Worm (Caenorhabditis elegans) whole organism, late embryonic: ENCODE measurements around the gene tag-307.

ENCODE experiments used
- C08G9.2 ChIP-seq: sonication (generic microtip); optimal IDR thresholded peaks from 2 replicates; lab custom pipeline; 2016; ENCODE audit warnings: mild to moderate bottlenecking, missing genetic modification characterization, moderate library complexity, missing compliant biosample characterization
- C38D4.7 ChIP-seq: fragments of 200-800 bp; sonication (Bioruptor generic); optimal IDR thresholded peaks from 2 replicates; lab custom pipeline; 2018; ENCODE audit warnings: mild to moderate bottlenecking, missing genetic modification characterization, moderate library complexity, missing compliant biosample characterization
- F13H6.1 ChIP-seq: sonication (generic microtip); optimal IDR thresholded peaks from 2 replicates; lab custom pipeline; 2016; ENCODE audit warnings: missing genetic modification characterization, missing compliant biosample characterization
- Y22D7AL.16 ChIP-seq: sonication (generic microtip); optimal IDR thresholded peaks from 2 replicates; lab custom pipeline; 2016; ENCODE audit warnings: missing genetic modification characterization, missing compliant biosample characterization
- ahr-1 ChIP-seq: sonication (generic microtip); optimal IDR thresholded peaks from 2 replicates; lab custom pipeline; 2016; ENCODE audit warnings: missing genetic modification characterization, missing compliant biosample characterization
- ama-1 ChIP-seq: fragments of 150-350 bp; optimal IDR thresholded peaks from 2 replicates; lab custom pipeline; 2014
- ceh-14 ChIP-seq: sonication (generic microtip); optimal IDR thresholded peaks from 2 replicates; lab custom pipeline; 2016; ENCODE audit warnings: missing genotype, missing genetic modification characterization, missing compliant biosample characterization
- ceh-2 ChIP-seq: sonication (generic microtip); optimal IDR thresholded peaks from 2 replicates; lab custom pipeline; 2016; ENCODE audit warnings: missing genotype, missing genetic modification characterization, missing compliant biosample characterization
- ceh-9 ChIP-seq: sonication (generic microtip); optimal IDR thresholded peaks from 2 replicates; lab custom pipeline; 2016; ENCODE audit warnings: mild to moderate bottlenecking, missing genetic modification characterization, inconsistent platforms, missing compliant biosample characterization
- elt-2 ChIP-seq: sonication (generic microtip); optimal IDR thresholded peaks from 2 replicates; lab custom pipeline; 2016; ENCODE audit warnings: missing genetic modification reagents, missing genetic modification characterization, missing compliant biosample characterization
- elt-4 ChIP-seq: sonication (generic microtip); optimal IDR thresholded peaks from 2 replicates; lab custom pipeline; 2016; ENCODE audit warnings: missing genetic modification characterization, missing compliant biosample characterization
- ets-4 ChIP-seq: sonication (generic microtip); optimal IDR thresholded peaks from 2 replicates; lab custom pipeline; 2016; ENCODE audit warnings: missing genetic modification characterization, missing compliant biosample characterization
- eyg-1 ChIP-seq: sonication (generic microtip); optimal IDR thresholded peaks from 2 replicates; lab custom pipeline; 2016; ENCODE audit warnings: missing genotype, missing genetic modification characterization, missing compliant biosample characterization
- fax-1 ChIP-seq: sonication (generic microtip); optimal IDR thresholded peaks from 2 replicates; lab custom pipeline; 2016; ENCODE audit warnings: missing genotype, missing genetic modification characterization, missing compliant biosample characterization
- fkh-6 ChIP-seq: sonication (generic microtip); optimal IDR thresholded peaks from 2 replicates; lab custom pipeline; 2016; ENCODE audit warnings: missing genetic modification characterization, missing compliant biosample characterization
- gmeb-2 ChIP-seq: sonication (generic microtip); optimal IDR thresholded peaks from 2 replicates; lab custom pipeline; 2016; ENCODE audit warnings: missing genetic modification characterization, inconsistent platforms, missing compliant biosample characterization
- hlh-13 ChIP-seq: fragments of 200-800 bp; sonication (Bioruptor generic); optimal IDR thresholded peaks from 2 replicates; lab custom pipeline; 2018; ENCODE audit warnings: mild to moderate bottlenecking, missing genetic modification characterization, missing compliant biosample characterization
- hlh-6 ChIP-seq: sonication (generic microtip); optimal IDR thresholded peaks from 2 replicates; lab custom pipeline; 2016; ENCODE audit warnings: missing genotype, missing genetic modification characterization, missing compliant biosample characterization
- lin-11 ChIP-seq: fragments of 200-800 bp; sonication (Bioruptor generic); optimal IDR thresholded peaks from 2 replicates; lab custom pipeline; 2018; ENCODE audit warnings: mild to moderate bottlenecking, missing genetic modification characterization, missing compliant biosample characterization
- madf-2 ChIP-seq: sonication (generic microtip); optimal IDR thresholded peaks from 2 replicates; lab custom pipeline; 2017; ENCODE audit warnings: missing genetic modification characterization, missing compliant biosample characterization
- nfya-1 ChIP-seq: sonication (generic microtip); optimal IDR thresholded peaks from 2 replicates; lab custom pipeline; 2017; ENCODE audit warnings: missing genetic modification characterization, mild to moderate bottlenecking, missing compliant biosample characterization, antibody characterized with exemption, moderate library complexity
- nhr-11 ChIP-seq: fragments of 150-350 bp; optimal IDR thresholded peaks from 2 replicates; lab custom pipeline; 2014; ENCODE audit warnings: missing biosample characterization, missing genetic modification characterization
- pha-2 ChIP-seq: sonication (generic microtip); optimal IDR thresholded peaks from 2 replicates; lab custom pipeline; 2017; ENCODE audit warnings: mild to moderate bottlenecking, missing genetic modification characterization, missing compliant biosample characterization
- pqm-1 ChIP-seq: sonication (generic microtip); optimal IDR thresholded peaks from 2 replicates; lab custom pipeline; 2016; ENCODE audit warnings: missing genetic modification characterization, missing compliant biosample characterization
- pros-1 ChIP-seq: fragments of 150-350 bp; optimal IDR thresholded peaks from 2 replicates; lab custom pipeline; 2014; ENCODE audit warnings: missing biosample characterization, missing genetic modification reagents, missing genetic modification characterization
- ref-2 ChIP-seq: sonication (generic microtip); optimal IDR thresholded peaks from 2 replicates; lab custom pipeline; 2016; ENCODE audit warnings: missing genetic modification characterization, missing compliant biosample characterization
- rnt-1 ChIP-seq: sonication (generic microtip); optimal IDR thresholded peaks from 2 replicates; lab custom pipeline; 2016; ENCODE audit warnings: missing genetic modification characterization, missing compliant biosample characterization
- sox-4 ChIP-seq: sonication (generic microtip); optimal IDR thresholded peaks from 2 replicates; lab custom pipeline; 2017; ENCODE audit warnings: mild to moderate bottlenecking, missing genetic modification characterization, inconsistent platforms, missing compliant biosample characterization
- syd-9 ChIP-seq: sonication (generic microtip); optimal IDR thresholded peaks from 2 replicates; lab custom pipeline; 2016; ENCODE audit warnings: mild to moderate bottlenecking, missing genetic modification characterization, moderate library complexity, missing compliant biosample characterization
- unc-42 ChIP-seq: sonication (generic microtip); optimal IDR thresholded peaks from 2 replicates; lab custom pipeline; 2016; ENCODE audit warnings: missing genotype, missing genetic modification characterization, missing compliant biosample characterization
- unc-55 ChIP-seq: sonication (generic microtip); optimal IDR thresholded peaks from 2 replicates; lab custom pipeline; 2017; ENCODE audit warnings: missing biosample characterization, missing genetic modification reagents, missing genetic modification characterization
- unc-86 ChIP-seq: sonication (generic microtip); optimal IDR thresholded peaks from 2 replicates; lab custom pipeline; 2016; ENCODE audit warnings: missing genetic modification characterization, missing compliant biosample characterization
- zip-5 ChIP-seq: sonication (generic microtip); optimal IDR thresholded peaks from 2 replicates; lab custom pipeline; 2016; ENCODE audit warnings: missing genetic modification characterization, missing compliant biosample characterization
- ztf-16 ChIP-seq: sonication (generic microtip); optimal IDR thresholded peaks from 2 replicates; lab custom pipeline; 2017; ENCODE audit warnings: missing genetic modification characterization, missing compliant biosample characterization

Gene tag-307

DNA sequence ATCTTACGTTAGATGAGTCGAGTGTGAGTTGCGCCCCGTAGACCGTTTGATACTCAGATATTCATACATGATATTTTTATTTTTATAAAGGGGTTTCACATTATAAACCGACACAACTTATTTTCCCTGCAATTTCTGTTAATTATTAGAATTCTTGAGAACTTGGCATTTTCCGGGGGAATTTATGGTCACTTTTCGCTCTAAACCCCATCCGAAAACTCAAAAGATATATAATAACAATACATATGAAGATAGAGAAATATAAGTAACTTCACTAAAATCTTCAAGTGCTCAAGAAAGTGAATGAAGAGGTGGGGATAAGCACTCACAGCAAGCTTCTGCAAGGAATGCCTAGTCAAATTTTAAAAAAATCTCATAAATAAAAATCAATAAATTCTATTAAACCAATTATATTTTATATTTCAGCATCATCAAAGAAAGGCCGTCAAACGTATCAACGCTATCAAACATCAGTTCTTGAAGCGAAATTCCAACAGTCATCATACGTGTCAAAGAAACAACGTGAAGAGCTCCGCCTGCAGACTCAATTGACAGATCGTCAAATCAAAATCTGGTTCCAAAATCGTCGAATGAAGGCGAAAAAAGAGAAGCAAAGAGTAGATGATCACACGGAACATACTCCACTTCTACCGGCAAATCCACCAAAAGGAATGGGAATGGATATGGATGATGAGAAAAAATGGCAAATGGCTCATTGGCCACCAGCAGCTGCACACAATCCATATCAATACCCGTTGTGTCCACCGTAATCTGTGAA lies 41.3 kb downstream of the tag-307 start:
- TF ChIP-seq ceh-2, result no peak
- TF ChIP-seq Y22D7AL.16 (tag; lab: Kevin White, UChicago), result no peak
- no peak for TF ChIP-seq fax-1
- no peak for TF ChIP-seq hlh-6 (tag; lab: Kevin White, UChicago)
- no peak for TF ChIP-seq F13H6.1 (tag; lab: Kevin White, UChicago)
- no peak for TF ChIP-seq ets-4 (tag; lab: Kevin White, UChicago)
- no peak for TF ChIP-seq elt-2
- no peak for TF ChIP-seq ceh-9 (tag; lab: Kevin White, UChicago)
- TF ChIP-seq pqm-1 (tag; lab: Kevin White, UChicago), result no peak
- TF ChIP-seq ama-1, result no peak
- no peak for TF ChIP-seq ztf-16 (tag; lab: Kevin White, UChicago)
- TF ChIP-seq eyg-1 (tag; lab: Kevin White, UChicago), result no peak
- no peak for TF ChIP-seq syd-9 (tag; lab: Kevin White, UChicago)
- no peak for TF ChIP-seq madf-2
- no peak for TF ChIP-seq unc-86
- no peak for TF ChIP-seq unc-55 (GFP tag; lab: Kevin White, UChicago)
- TF ChIP-seq zip-5, result no peak
- TF ChIP-seq, all 69 proteins: peak for 0

DNA sequence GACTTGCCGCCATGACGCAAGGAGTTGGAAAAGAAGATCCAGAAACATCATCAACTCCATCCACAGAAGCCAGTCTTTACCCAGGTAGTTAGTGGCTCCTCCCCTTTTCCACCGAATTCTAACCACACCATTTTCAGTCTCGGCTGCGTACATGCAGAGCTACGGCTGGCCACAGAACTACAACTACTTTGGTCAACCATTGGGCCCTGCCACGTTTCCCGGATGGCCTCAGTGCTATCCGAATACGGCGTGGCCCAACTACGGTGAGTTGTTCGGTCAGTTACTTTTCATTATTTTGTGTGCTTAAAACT lies 42.0 kb downstream of the tag-307 start:
- TF ChIP-seq C38D4.7 (GFP tag; lab: Kevin White, UChicago) (no peak), rnt-1 (tag; lab: Kevin White, UChicago) (no peak), pha-2 (tag; lab: Kevin White, UChicago) (no peak), unc-86 (no peak), gmeb-2 (tag; lab: Kevin White, UChicago) (no peak), hlh-13 (GFP tag; lab: Kevin White, UChicago) (no peak), ahr-1 (tag; lab: Kevin White, UChicago) (no peak), elt-4 (no peak), lin-11 (tag; lab: Kevin White, UChicago) (no peak)

DNA sequence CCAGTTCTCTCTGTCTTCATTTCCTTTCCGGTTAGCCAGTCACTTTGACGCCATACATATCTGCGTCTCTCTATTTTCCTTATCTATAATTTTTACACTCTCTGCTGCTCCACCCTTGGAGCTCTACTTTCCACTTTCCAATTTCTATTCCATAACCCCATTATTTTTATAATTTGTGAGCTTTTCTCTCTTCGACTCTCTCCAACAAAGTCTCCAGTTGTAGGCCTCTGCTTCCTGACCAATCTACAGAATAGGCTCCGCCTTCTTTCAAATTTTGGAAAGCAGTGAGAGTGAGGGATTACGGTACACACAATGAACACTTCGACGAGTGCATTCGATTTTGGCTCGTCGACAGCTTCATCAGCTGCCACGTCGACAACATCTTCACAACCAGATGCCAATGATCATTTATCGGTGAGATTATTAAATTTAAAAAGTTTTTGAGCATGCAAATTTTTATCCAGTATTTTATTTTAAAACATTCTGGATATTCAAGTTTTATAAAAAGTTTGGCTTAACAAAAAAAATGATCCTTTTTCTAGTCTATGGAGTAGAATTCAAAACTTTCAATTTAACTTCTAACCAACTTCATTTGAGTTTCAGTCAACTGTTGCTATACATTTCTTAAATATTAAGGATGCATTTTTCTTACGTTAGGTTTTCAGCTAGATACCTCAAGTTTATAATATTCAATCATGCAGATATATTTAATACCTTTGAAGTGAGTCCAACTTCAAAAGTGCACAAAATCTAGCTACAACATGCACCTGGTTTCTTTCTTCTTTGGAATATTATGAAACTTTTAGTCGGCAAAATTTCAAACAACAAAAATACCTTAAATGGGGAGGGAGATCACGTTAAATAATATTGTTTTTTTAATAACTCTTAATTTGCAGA lies 42.6 kb downstream of the tag-307 start, which contains the start of gene egl-5:
egl-5 (plus strand) TSS at position 216 of the 897 bp plus-strand sequence.
- TF ChIP-seq nfya-1 (peak; percentile 47), unc-86 (no peak), nhr-11 (no peak), C08G9.2 (tag; lab: Kevin White, UChicago) (no peak)

DNA sequence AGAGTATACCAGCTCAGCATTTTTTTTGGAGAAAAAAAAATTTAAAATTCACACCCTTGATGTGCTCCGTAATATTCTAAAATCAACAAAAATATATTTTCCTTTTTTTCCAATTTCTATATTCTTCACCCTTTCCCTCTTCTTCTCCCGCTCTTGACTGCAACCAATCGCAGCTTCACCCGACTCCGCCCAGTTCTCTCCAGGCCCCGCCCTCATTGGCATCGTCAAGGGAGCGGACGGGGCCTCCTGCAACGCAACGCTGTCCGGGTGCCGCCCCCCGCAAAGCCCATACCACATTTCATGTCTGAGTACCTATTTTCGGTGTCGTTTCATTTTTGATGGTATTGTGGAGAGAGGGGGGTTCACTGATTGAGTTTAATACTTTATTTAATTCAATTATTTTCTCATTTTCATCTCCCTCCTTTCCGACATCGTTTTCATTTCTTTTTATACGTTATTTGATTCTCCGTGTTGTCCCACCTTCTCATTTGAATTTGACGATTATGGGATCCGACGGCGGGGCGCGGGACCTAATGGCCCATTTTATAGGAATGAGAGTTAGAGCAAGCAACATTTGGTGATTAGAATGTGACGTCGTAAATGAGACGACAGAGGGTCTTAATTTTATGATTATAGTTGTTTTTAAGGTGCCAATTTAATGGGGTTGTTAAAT lies 44.7 kb downstream of the tag-307 start:
- no peak for TF ChIP-seq sox-4 (tag; lab: Kevin White, UChicago)
- peak; percentile 49 for TF ChIP-seq ref-2 (tag; lab: Kevin White, UChicago)
- TF ChIP-seq nfya-1, result peak; percentile 98
- TF ChIP-seq fkh-6 (tag; lab: Kevin White, UChicago), result no peak
- no peak for TF ChIP-seq ztf-16 (tag; lab: Kevin White, UChicago)
- peak; percentile 34 for TF ChIP-seq ceh-14 (tag; lab: Kevin White, UChicago)
- peak; percentile 23 for TF ChIP-seq unc-42
- TF ChIP-seq pros-1 (tag; lab: Kevin White, UChicago), result no peak
